Fruit fly (Drosophila melanogaster): ENCODE results near the gene Rcd4.

Rcd4 gene

DNA sequence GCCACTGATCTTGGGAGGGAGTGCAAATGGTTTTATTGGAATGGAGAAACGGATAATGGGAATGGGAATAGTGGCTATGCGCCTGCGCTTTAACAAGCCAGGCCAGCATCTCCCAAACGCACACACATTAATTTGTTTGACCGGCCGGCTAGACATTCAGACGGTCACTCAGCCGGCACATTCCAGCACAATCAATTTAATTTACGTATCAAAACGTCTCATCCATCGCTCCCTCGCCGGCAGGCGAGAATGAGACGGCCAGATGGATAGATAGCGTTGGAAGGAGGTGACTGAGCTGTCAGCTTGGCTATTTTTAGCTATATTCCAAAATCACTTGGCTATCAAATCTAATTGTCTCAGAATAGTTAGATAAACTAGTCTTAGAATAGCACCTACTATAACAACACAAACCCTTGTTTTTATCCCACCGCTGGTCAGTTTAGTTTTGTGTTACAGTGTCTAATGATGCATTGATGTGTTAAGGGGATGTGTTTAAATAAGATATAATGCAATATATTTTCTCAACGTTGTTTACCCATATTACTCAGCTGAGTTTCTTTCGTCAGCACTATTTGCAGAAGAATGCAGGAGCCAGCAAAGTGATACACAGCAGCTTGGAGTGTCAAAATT, 40.9 kb downstream of the Rcd4 start (continued):
- peak; percentile 92 for TF ChIP-seq Sry-β (GFP tag; optimal IDR thresholded peaks at IDR 0.05)
- TF ChIP-seq org-1 (GFP tag; optimal IDR thresholded peaks at IDR 0.05) = no peak

DNA sequence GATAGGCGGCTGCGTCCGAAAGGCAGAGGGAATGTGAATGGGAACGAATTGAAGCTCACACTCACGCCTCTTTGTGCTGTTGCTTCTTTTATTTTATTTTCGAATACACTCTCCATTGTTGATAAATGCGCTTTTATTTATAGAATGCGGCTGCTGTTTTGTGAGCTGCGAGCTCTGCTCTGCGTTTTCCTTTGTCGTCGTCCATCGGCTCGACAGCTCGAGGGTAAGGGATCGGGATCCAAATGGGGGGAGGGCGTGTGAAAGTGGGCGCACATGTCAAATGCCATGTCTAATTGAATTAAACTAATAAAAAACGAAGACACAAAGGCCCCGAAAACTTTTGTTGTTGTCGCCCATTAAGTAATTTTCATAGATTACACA, 41.4 kb downstream of the Rcd4 start:
- TF ChIP-seq CG4360 (GFP tag; IDR thresholded peaks at IDR 0.05) = peak; percentile 21; the same call in 1 of the 2 replicates
- no peak for TF ChIP-seq peb (GFP tag; IDR thresholded peaks at IDR 0.05)
- no peak for TF ChIP-seq Dip2 (GFP tag; IDR thresholded peaks at IDR 0.05)
- no peak for TF ChIP-seq MTF-1 (GFP tag; optimal IDR thresholded peaks at IDR 0.05; ENCODE audit: borderline replicate concordance)
- TF ChIP-seq CG6791 (GFP tag; IDR thresholded peaks at IDR 0.05; ENCODE audit: partially characterized antibody) = no peak
- TF ChIP-seq Xrp1 (GFP tag; IDR thresholded peaks at IDR 0.05) = peak; percentile 25; the same call in 1 of the 2 replicates
- no peak for TF ChIP-seq CG31441 (GFP tag; IDR thresholded peaks at IDR 0.05)
- peak; percentile 6 for TF ChIP-seq gsb-n (tag; optimal IDR thresholded peaks at IDR 0.05)
- TF ChIP-seq ac (GFP tag; optimal IDR thresholded peaks at IDR 0.05) = no peak
- TF ChIP-seq CG9876 (GFP tag; optimal IDR thresholded peaks at IDR 0.05) = no peak
- no peak for TF ChIP-seq CG11504 (tag; optimal IDR thresholded peaks at IDR 0.05)
- TF ChIP-seq crol (GFP tag; IDR thresholded peaks at IDR 0.05) = 0 out of 2 replicates have a peak, but pooled peaks have one; percentile 18
- TF ChIP-seq D (optimal IDR thresholded peaks at IDR 0.05) = no peak
- no peak for TF ChIP-seq D (GFP tag; optimal IDR thresholded peaks at IDR 0.05)
- TF ChIP-seq CG6854 (GFP tag; optimal IDR thresholded peaks at IDR 0.05) = no peak
- TF ChIP-seq ttk (GFP tag; IDR thresholded peaks at IDR 0.05) = no peak
- TF ChIP-seq D19A (tag; optimal IDR thresholded peaks at IDR 0.05) = peak; percentile 12

DNA sequence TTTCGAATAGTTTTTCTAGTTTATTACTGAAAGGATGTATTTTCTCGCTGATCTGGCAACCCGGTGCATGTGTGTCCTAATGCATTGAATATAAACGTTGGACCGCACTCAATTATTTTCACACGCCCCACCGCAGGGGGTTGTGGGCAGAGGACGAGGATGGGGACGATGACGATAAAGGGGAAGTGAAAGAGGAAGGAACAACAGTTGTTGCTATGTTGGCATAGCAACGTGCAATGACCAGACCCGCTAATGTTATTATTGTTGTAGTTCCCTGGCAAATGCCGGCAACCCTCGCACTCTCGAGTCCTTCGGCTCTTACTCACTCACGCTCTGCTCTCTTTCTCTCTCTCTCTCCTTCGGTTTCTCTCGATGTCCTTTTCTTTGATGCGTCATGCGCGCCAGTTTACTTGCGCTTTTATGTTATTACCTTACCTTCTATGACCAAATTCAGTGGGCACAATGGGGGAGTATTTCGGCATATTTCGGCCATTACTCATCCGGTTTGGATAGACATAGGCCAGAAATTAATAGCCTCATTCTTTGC, 42.1 kb downstream of the Rcd4 start:
- TF ChIP-seq Deaf1 (tag; optimal IDR thresholded peaks at IDR 0.05) (peak; percentile 45), D (optimal IDR thresholded peaks at IDR 0.05) (peak; percentile 19), D (GFP tag; optimal IDR thresholded peaks at IDR 0.05) (no peak), Dbx (GFP tag; IDR thresholded peaks at IDR 0.05) (no peak), CG4707 (GFP tag; optimal IDR thresholded peaks at IDR 0.05) (no peak), Gug (GFP tag; IDR thresholded peaks at IDR 0.05) (no peak), Optix (GFP tag; IDR thresholded peaks at IDR 0.05) (no peak), CG8359 (GFP tag; optimal IDR thresholded peaks at IDR 0.05; ENCODE audit: borderline replicate concordance) (no peak), nom (GFP tag; optimal IDR thresholded peaks at IDR 0.05) (no peak), Trl (optimal IDR thresholded peaks at IDR 0.05) (peak; percentile 71 to 73), Trl (GFP tag; optimal IDR thresholded peaks at IDR 0.05) (no peak), pros (GFP tag; optimal IDR thresholded peaks at IDR 0.05) (peak; percentile 73), Mrtf (GFP tag; IDR thresholded peaks at IDR 0.05) (no peak), sim (GFP tag; IDR thresholded peaks at IDR 0.05) (no peak), CG13894 (tag; optimal IDR thresholded peaks at IDR 0.05) (peak; percentile 87), PHDP (tag; optimal IDR thresholded peaks at IDR 0.05) (no peak), psq (GFP tag; optimal IDR thresholded peaks at IDR 0.05) (peak; percentile 6), seq (GFP tag; IDR thresholded peaks at IDR 0.05) (peak; percentile 14; the same call in 1 of the 2 replicates), zen2 (GFP tag; IDR thresholded peaks at IDR 0.05; ENCODE audit: partially characterized antibody) (peak; percentile 11; the same call in 1 of the 3 replicates), sens (GFP tag) (peak; percentile 44), CG7786 (GFP tag; optimal IDR thresholded peaks at IDR 0.05) (no peak), z (GFP tag; IDR thresholded peaks at IDR 0.05) (peak; percentile 44; the same call in 1 of the 3 replicates), mam (GFP tag; optimal IDR thresholded peaks at IDR 0.05) (no peak), ewg (GFP tag; optimal IDR thresholded peaks at IDR 0.05) (peak; percentile 78), chinmo (GFP tag; IDR thresholded peaks at IDR 0.05; ENCODE audit: partially characterized antibody) (0 out of 4 replicates have a peak, but pooled peaks have one; percentile 13), ranshi (GFP tag; IDR thresholded peaks at IDR 0.05) (no peak), Gsc (GFP tag; IDR thresholded peaks at IDR 0.05) (no peak), sc (optimal IDR thresholded peaks at IDR 0.05) (no peak), sc (GFP tag; optimal IDR thresholded peaks at IDR 0.05) (no peak), Rfx (GFP tag; IDR thresholded peaks at IDR 0.05) (peak; percentile 76), CG4360 (GFP tag; IDR thresholded peaks at IDR 0.05) (0 out of 2 replicates have a peak, but pooled peaks have one; percentile 11), trem (tag; optimal IDR thresholded peaks at IDR 0.05) (peak; percentile 16)

Data from whole organism, embryonic.